Fruit fly (Drosophila melanogaster) whole organism, wandering third instar larva: ENCODE measurements around the gene Skel.

ENCODE experiments used
- CrebA ChIP-seq: fragments of 200-800 bp; sonication (Bioruptor generic); optimal IDR thresholded peaks from 2 replicates; lab custom pipeline; 2016; ENCODE audit warnings: missing biosample characterization, mild to moderate bottlenecking, missing genetic modification characterization, borderline replicate concordance
- Dfd ChIP-seq: fragments of >200 bp; optimal IDR thresholded peaks from 2 replicates; lab custom pipeline; 2017; ENCODE audit warnings: missing biosample characterization, missing genetic modification characterization
- Dif ChIP-seq: fragments of 200-275, 200-300 bp; sonication (Bioruptor generic); optimal IDR thresholded peaks from 2 replicates; lab custom pipeline; 2018; ENCODE audit warnings: missing biosample characterization, missing genetic modification characterization; ENCODE audit not compliant: partially characterized antibody
- GATAd ChIP-seq: sonication (Bioruptor generic); optimal IDR thresholded peaks from 2 replicates; lab custom pipeline; 2016; ENCODE audit warnings: missing biosample characterization, missing genetic modification characterization
- HLH106 ChIP-seq: fragments of 200-800 bp; optimal IDR thresholded peaks from 3 replicates; lab custom pipeline; 2019; ENCODE audit warnings: missing biosample characterization, mild to moderate bottlenecking, missing genetic modification characterization, moderate library complexity
- Hr78 ChIP-seq: fragments of >200 bp; optimal IDR thresholded peaks from 2 replicates; lab custom pipeline; 2017; ENCODE audit warnings: missing biosample characterization, missing genetic modification characterization
- Mio ChIP-seq: sonication (Bioruptor generic); optimal IDR thresholded peaks from 2 replicates; lab custom pipeline; 2016; ENCODE audit warnings: missing biosample characterization, missing genetic modification characterization
- Myc ChIP-seq: fragments of >200 bp; optimal IDR thresholded peaks from 2 replicates; lab custom pipeline; 2017
- N ChIP-seq: fragments of >200 bp; optimal IDR thresholded peaks from 2 replicates; lab custom pipeline; 2018; ENCODE audit warnings: missing biosample characterization, missing external identifiers, missing genetic modification characterization
- OdsH ChIP-seq: fragments of 200-800 bp; sonication (Bioruptor generic); optimal IDR thresholded peaks from 2 replicates; lab custom pipeline; 2016; ENCODE audit warnings: missing biosample characterization, mild to moderate bottlenecking, missing genetic modification characterization
- Sp1 ChIP-seq: fragments of 200-800 bp; sonication (Bioruptor generic); optimal IDR thresholded peaks from 3 replicates; lab custom pipeline; 2019; ENCODE audit warnings: missing biosample characterization, mild to moderate bottlenecking, missing genetic modification characterization, moderate library complexity
- Vsx2 ChIP-seq: fragments of 200-300, 225-300 bp; sonication (Bioruptor generic); optimal IDR thresholded peaks from 2 replicates; lab custom pipeline; 2018; ENCODE audit warnings: missing biosample characterization, missing genetic modification characterization; ENCODE audit not compliant: partially characterized antibody
- brk ChIP-seq: fragments of 200-800 bp; sonication (Bioruptor generic); optimal IDR thresholded peaks from 2 replicates; lab custom pipeline; 2016; ENCODE audit warnings: missing biosample characterization, mild to moderate bottlenecking, missing genetic modification characterization
- dl ChIP-seq, 2 experiments: fragments of 175-275, 200-275 bp in 1 of 2; fragments of 200-275 bp in 1 of 2; sonication (Bioruptor generic); optimal IDR thresholded peaks; lab custom pipeline; 2018; ENCODE audit warnings: mild to moderate bottlenecking in 2 of 2, missing biosample characterization in 2 of 2, missing genetic modification characterization in 2 of 2, moderate library complexity in 2 of 2; ENCODE audit not compliant: partially characterized antibody in 2 of 2, insufficient read depth in 1 of 2
- dmrt93B ChIP-seq: fragments of 200-800 bp; sonication (Bioruptor generic); optimal IDR thresholded peaks from 2 replicates; lab custom pipeline; 2018; ENCODE audit warnings: missing biosample characterization, mild to moderate bottlenecking, missing genetic modification characterization
- dsf ChIP-seq: sonication (Bioruptor generic); optimal IDR thresholded peaks from 2 replicates; lab custom pipeline; 2016; ENCODE audit warnings: missing biosample characterization, missing genetic modification characterization, borderline replicate concordance
- foxo ChIP-seq, 2 experiments: fragments of 200-800 bp; sonication (Bioruptor generic); optimal IDR thresholded peaks; 2 replicates in 1 of 2; 3 replicates in 1 of 2; lab custom pipeline; 2016 to 2017; ENCODE audit warnings: missing biosample characterization in 2 of 2, missing genetic modification characterization in 2 of 2
- h ChIP-seq: fragments of 200-800 bp; sonication (Bioruptor generic); optimal IDR thresholded peaks from 3 replicates; lab custom pipeline; 2016; ENCODE audit warnings: missing biosample characterization, mild to moderate bottlenecking, missing genetic modification characterization
- jim ChIP-seq: fragments of 175-275, 200-325 bp; sonication (Bioruptor generic); optimal IDR thresholded peaks from 2 replicates; lab custom pipeline; 2016; ENCODE audit warnings: missing biosample characterization, mild to moderate bottlenecking, missing genetic modification characterization
- lola ChIP-seq: fragments of >200 bp; optimal IDR thresholded peaks from 2 replicates; lab custom pipeline; 2017; ENCODE audit warnings: missing biosample characterization, missing genetic modification characterization
- pan ChIP-seq: fragments of >200 bp; optimal IDR thresholded peaks from 2 replicates; lab custom pipeline; 2017
- psq ChIP-seq: fragments of 200-800 bp; sonication (Bioruptor generic); optimal IDR thresholded peaks from 3 replicates; lab custom pipeline; 2017; ENCODE audit warnings: missing biosample characterization, mild to moderate bottlenecking, missing genetic modification characterization, moderate library complexity
- rgr ChIP-seq: fragments of 200-800 bp; sonication (Bioruptor generic); optimal IDR thresholded peaks from 3 replicates; lab custom pipeline; 2016; ENCODE audit warnings: missing biosample characterization, mild to moderate bottlenecking, missing genetic modification characterization
- sage ChIP-seq: fragments of 200-800 bp; sonication (Bioruptor generic); optimal IDR thresholded peaks from 2 replicates; lab custom pipeline; 2016; ENCODE audit warnings: missing biosample characterization, mild to moderate bottlenecking, missing genetic modification characterization
- sv ChIP-seq: fragments of 200-800 bp; sonication (Bioruptor generic); optimal IDR thresholded peaks from 3 replicates; lab custom pipeline; 2016; ENCODE audit warnings: missing biosample characterization, missing genetic modification characterization
- tai ChIP-seq: sonication (Bioruptor generic); optimal IDR thresholded peaks from 2 replicates; lab custom pipeline; 2016; ENCODE audit warnings: missing biosample characterization, missing genetic modification characterization
- usp ChIP-seq: fragments of >200 bp; optimal IDR thresholded peaks from 2 replicates; lab custom pipeline; 2017; ENCODE audit warnings: missing biosample characterization, missing genetic modification characterization
- woc ChIP-seq: sonication (Bioruptor generic); optimal IDR thresholded peaks from 2 replicates; lab custom pipeline; 2016; ENCODE audit warnings: missing biosample characterization, mild to moderate bottlenecking, missing genetic modification characterization

Skel gene

dm6 chr3R:10686307-10687094 lies at the start of gene Skel:
Skel (plus strand) TSS chr3R:10686943.
- no peak for TF ChIP-seq jim (GFP tag; lab: Kevin White, UChicago)
- no peak for TF ChIP-seq Sp1
- no peak for TF ChIP-seq rgr (GFP tag; lab: Kevin White, UChicago)
- no peak for TF ChIP-seq brk (GFP tag; lab: Kevin White, UChicago)
- TF ChIP-seq dsf: no peak
- TF ChIP-seq Mio (GFP tag; lab: Kevin White, UChicago): no peak
- no peak for TF ChIP-seq woc (GFP tag; lab: Kevin White, UChicago)
- TF ChIP-seq HLH106 (tag; lab: Kevin White, UChicago): no peak
- TF ChIP-seq Dfd: no peak
- TF ChIP-seq h (GFP tag; lab: Kevin White, UChicago): peak; percentile 3
- no peak for TF ChIP-seq GATAd (GFP tag; lab: Kevin White, UChicago)
- TF ChIP-seq foxo (GFP tag; optimal IDR thresholded peaks at IDR 0.05; lab: Kevin White, UChicago): no peak
- TF ChIP-seq OdsH (GFP tag; lab: Kevin White, UChicago): no peak
- no peak for TF ChIP-seq sage
- TF ChIP-seq dl (GFP tag; optimal IDR thresholded peaks at IDR 0.05; lab: Kevin White, UChicago; ENCODE audit: insufficient read depth in 1 of 2, partially characterized antibody in 2 of 2): peak in 1 of 2 experiments; percentile 14
- no peak for TF ChIP-seq lola (GFP tag; lab: Kevin White, UChicago)
- TF ChIP-seq Vsx2: peak; percentile 34
- TF ChIP-seq Dif (GFP tag; lab: Kevin White, UChicago): peak; percentile 75

- TF ChIP-seq brk (GFP tag; lab: Kevin White, UChicago): no peak
- TF ChIP-seq Dif (GFP tag; lab: Kevin White, UChicago): no peak
- no peak for TF ChIP-seq Myc (lab: Kevin White, UChicago)
- no peak for TF ChIP-seq CrebA (GFP tag; lab: Kevin White, UChicago)
- TF ChIP-seq sv (GFP tag; lab: Kevin White, UChicago): no peak
- TF ChIP-seq dmrt93B (GFP tag; lab: Kevin White, UChicago): no peak
- no peak for TF ChIP-seq tai (GFP tag; lab: Kevin White, UChicago)
- TF ChIP-seq sage: no peak
- no peak for TF ChIP-seq lola (GFP tag; lab: Kevin White, UChicago)
- no peak for TF ChIP-seq Sp1
These were observed 47.9 kb upstream of the Skel start for dm6 chr3R:10638641-10639348.

dm6 chr3R:10639468-10639867 lies 47.3 kb upstream of the Skel start, which contains the start of gene hth:
hth (minus strand) TSS chr3R:10639568.
- no peak for TF ChIP-seq CrebA (GFP tag; lab: Kevin White, UChicago)
- TF ChIP-seq sage: no peak
- TF ChIP-seq pan (lab: Kevin White, UChicago): no peak
- TF ChIP-seq Dfd: no peak
- TF ChIP-seq Hr78: no peak
- no peak for TF ChIP-seq GATAd (GFP tag; lab: Kevin White, UChicago)
- no peak for TF ChIP-seq usp
- TF ChIP-seq dsf: no peak
- no peak for TF ChIP-seq h (GFP tag; lab: Kevin White, UChicago)
- no peak for TF ChIP-seq HLH106 (tag; lab: Kevin White, UChicago)
- TF ChIP-seq Myc (lab: Kevin White, UChicago): no peak
- no peak for TF ChIP-seq lola (GFP tag; lab: Kevin White, UChicago)
- TF ChIP-seq brk (GFP tag; lab: Kevin White, UChicago): no peak

DNA sequence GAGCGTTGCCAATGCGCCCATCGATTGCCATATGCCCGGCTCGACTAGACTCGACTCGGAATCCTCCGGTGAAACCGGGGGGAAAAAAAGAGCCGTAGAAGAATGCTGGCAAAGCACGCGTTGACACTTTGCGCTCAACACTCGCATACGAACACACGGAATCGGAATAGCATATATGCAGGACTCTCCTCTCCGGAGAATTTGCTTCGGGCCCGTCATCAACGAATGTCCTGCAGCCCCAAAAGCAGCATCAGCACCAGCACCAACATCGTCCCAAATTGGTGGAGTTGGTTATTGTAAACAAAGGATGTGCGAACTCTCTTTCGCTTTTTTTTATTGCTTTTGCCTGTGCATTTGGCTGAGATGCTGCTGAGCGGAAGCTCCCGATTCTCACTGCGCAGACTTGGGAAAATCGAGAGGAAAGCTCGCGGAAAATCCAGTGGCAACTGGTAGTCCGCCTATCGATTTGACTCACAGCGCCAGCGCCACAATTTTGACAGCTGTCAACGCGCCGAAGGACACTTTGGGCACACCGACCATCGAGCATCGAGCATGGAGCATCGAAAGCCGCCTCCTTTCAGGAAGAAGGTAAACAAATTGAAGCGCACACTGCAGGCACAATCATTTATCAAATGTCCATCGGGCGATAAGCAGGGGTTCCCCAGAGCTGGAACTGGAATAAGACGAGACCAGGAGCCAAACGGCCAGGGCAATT lies 46.0 kb upstream of the Skel start:
- no peak for TF ChIP-seq foxo (GFP tag; optimal IDR thresholded peaks at IDR 0.05; lab: Kevin White, UChicago)
- TF ChIP-seq N: no peak
- TF ChIP-seq pan (lab: Kevin White, UChicago): no peak
- no peak for TF ChIP-seq Dfd
- TF ChIP-seq psq (GFP tag; lab: Kevin White, UChicago): no peak
- TF ChIP-seq Hr78: no peak
- TF ChIP-seq, all 38 proteins: peak for 0
